Worm (Caenorhabditis elegans) whole organism, L1 larva: ENCODE measurements around the gene pqn-53.

Experiments
- mdl-1 ChIP-seq, 2 experiments: fragments of 150-350 bp; optimal IDR thresholded peaks; 2 replicates each; lab custom pipeline; 2014 to 2017; ENCODE audit warnings: missing biosample characterization in 2 of 2, missing genetic modification characterization in 2 of 2, inconsistent platforms in 1 of 2
- zag-1 ChIP-seq: fragments of 150-350 bp; optimal IDR thresholded peaks from 2 replicates; lab custom pipeline; 2014; ENCODE audit warnings: missing biosample characterization, missing genetic modification characterization

DNA sequence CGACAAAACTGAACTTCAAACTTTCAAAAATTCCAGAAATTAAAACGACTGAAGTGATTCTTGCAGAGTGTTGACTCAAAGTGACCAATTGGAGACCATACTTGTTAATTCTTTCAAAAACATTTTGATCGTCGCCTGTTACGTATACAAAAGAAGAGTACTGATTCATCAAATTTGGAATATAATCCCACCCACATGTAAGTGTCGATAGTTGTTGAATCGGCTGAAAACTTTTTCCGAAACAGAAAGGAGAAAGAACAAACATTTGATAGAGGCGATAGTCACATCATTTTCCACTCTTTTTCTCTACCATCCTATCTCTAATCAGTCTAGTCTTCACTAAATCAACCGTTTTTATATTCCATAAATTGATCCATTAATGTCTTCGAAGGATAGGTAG lies 38.7 kb upstream of the pqn-53 start, which contains the start of gene nhr-153:
- TF ChIP-seq zag-1 (no peak), mdl-1 (tag; optimal IDR thresholded peaks at IDR 0.05; lab: Kevin White, UChicago) (no peak)
